Worm (Caenorhabditis elegans) whole organism, L4 larva: ENCODE data around the gene B0393.9.
A peak's percentile ranks its signal among the peaks of the same experiment; 100 is the strongest.

ENCODE experiments used
- F37D6.2 ChIP-seq: sonication (generic microtip); optimal IDR thresholded peaks from 2 replicates; lab custom pipeline; 2016; ENCODE audit warnings: mild to moderate bottlenecking, missing genetic modification characterization, missing compliant biosample characterization
- T20F7.1 ChIP-seq: fragments of 200-800 bp; sonication (Bioruptor generic); optimal IDR thresholded peaks from 2 replicates; lab custom pipeline; 2018; ENCODE audit warnings: mild to moderate bottlenecking, missing genetic modification characterization, missing compliant biosample characterization
- T26A8.4 ChIP-seq: fragments of 200-800 bp; sonication (Bioruptor generic); IDR thresholded peaks from 2 replicates; pipeline ENCODE4 v1.3.6; 2022; ENCODE audit warnings: missing genetic modification characterization, missing compliant biosample characterization
- Y48G9A.11 ChIP-seq: fragments of 200-800 bp; sonication (Bioruptor generic); IDR thresholded peaks from 2 replicates; pipeline ENCODE4 v1.3.6; 2022; ENCODE audit warnings: missing genetic modification reagents, missing genetic modification characterization, missing compliant biosample characterization
- ZK546.5 ChIP-seq, 2 experiments: sonication (generic microtip); optimal IDR thresholded peaks; 2 replicates each; lab custom pipeline; 2017; ENCODE audit warnings: missing biosample characterization in 2 of 2, missing genetic modification characterization in 2 of 2
- ama-1 ChIP-seq: fragments of 150-350 bp; optimal IDR thresholded peaks from 2 replicates; lab custom pipeline; 2014; ENCODE audit warnings: inconsistent platforms, mixed read lengths
- ceh-28 ChIP-seq: fragments of 150-350 bp; optimal IDR thresholded peaks from 2 replicates; lab custom pipeline; 2014; ENCODE audit warnings: missing biosample characterization, missing genetic modification reagents, missing genetic modification characterization
- ceh-82 ChIP-seq: sonication (generic microtip); optimal IDR thresholded peaks from 2 replicates; lab custom pipeline; 2017; ENCODE audit warnings: missing biosample characterization, missing genetic modification characterization
- daf-16 ChIP-seq, 3 experiments: sonication (generic microtip); optimal IDR thresholded peaks; 2 replicates each; lab custom pipeline; 2016 to 2017; ENCODE audit warnings: missing genetic modification characterization in 3 of 3, missing genetic modification reagents in 3 of 3, mild to moderate bottlenecking in 2 of 3, missing compliant biosample characterization in 2 of 3, missing biosample characterization in 1 of 3, moderate library complexity in 1 of 3
- dmd-8 ChIP-seq: fragments of 200-800 bp; sonication (Bioruptor generic); IDR thresholded peaks from 2 replicates; pipeline ENCODE4 v1.3.6; 2022; ENCODE audit warnings: missing genetic modification characterization, missing compliant biosample characterization
- dmd-9 ChIP-seq: fragments of 200-800 bp; sonication (Bioruptor generic); IDR thresholded peaks from 2 replicates; pipeline ENCODE4 v1.3.6; 2022; ENCODE audit warnings: missing genetic modification reagents, missing genetic modification characterization, missing compliant biosample characterization
- dpl-1 ChIP-seq: fragments of 150-350 bp; optimal IDR thresholded peaks from 2 replicates; lab custom pipeline; 2014; ENCODE audit warnings: missing biosample characterization, missing genetic modification reagents, missing genetic modification characterization
- duxl-1 ChIP-seq: sonication (generic microtip); optimal IDR thresholded peaks from 2 replicates; lab custom pipeline; 2016; ENCODE audit warnings: mild to moderate bottlenecking, missing genetic modification characterization, moderate library complexity, missing compliant biosample characterization; ENCODE audit not compliant: poor library complexity
- egl-27 ChIP-seq: sonication (generic microtip); optimal IDR thresholded peaks from 3 replicates; lab custom pipeline; 2017; ENCODE audit warnings: missing biosample characterization, missing genetic modification reagents, missing genetic modification characterization
- hlh-11 ChIP-seq: fragments of 200-800 bp; sonication (Bioruptor generic); optimal IDR thresholded peaks from 2 replicates; lab custom pipeline; 2018; ENCODE audit warnings: mild to moderate bottlenecking, missing genetic modification characterization, missing compliant biosample characterization
- hmg-1.1 ChIP-seq: fragments of 200-800 bp; sonication (Bioruptor generic); IDR thresholded peaks from 2 replicates; pipeline ENCODE4 v1.3.6; 2022; ENCODE audit warnings: missing genetic modification reagents, missing genetic modification characterization, missing compliant biosample characterization
- lin-15B ChIP-seq: fragments of 150-350 bp; sonication (generic microtip); optimal IDR thresholded peaks from 3 replicates; lab custom pipeline; 2014; ENCODE audit warnings: missing biosample characterization, missing genetic modification characterization
- lir-3 ChIP-seq: sonication (generic microtip); optimal IDR thresholded peaks from 2 replicates; lab custom pipeline; 2016; ENCODE audit warnings: mild to moderate bottlenecking, missing genetic modification characterization, missing compliant biosample characterization
- lsy-2 ChIP-seq, 2 experiments: fragments of 150-350 bp in 1 of 2; sonication (generic microtip) in 1 of 2; optimal IDR thresholded peaks; 2 replicates each; lab custom pipeline; 2014 to 2017; ENCODE audit warnings: missing biosample characterization in 2 of 2, missing genetic modification characterization in 2 of 2
- madf-5 ChIP-seq, 2 experiments: fragments of 200-800 bp; sonication (Bioruptor generic); IDR thresholded peaks; 2 replicates each; pipeline ENCODE4 v1.3.6; 2022; ENCODE audit warnings: missing compliant biosample characterization in 2 of 2, missing genetic modification characterization in 2 of 2
- mdl-1 ChIP-seq, 2 experiments: fragments of 150-350 bp in 1 of 2; sonication (generic microtip) in 1 of 2; optimal IDR thresholded peaks; 2 replicates each; lab custom pipeline; 2014 to 2017; ENCODE audit warnings: missing biosample characterization in 2 of 2, missing genetic modification characterization in 2 of 2
- nhr-11 ChIP-seq: fragments of 150-350 bp; optimal IDR thresholded peaks from 2 replicates; lab custom pipeline; 2014; ENCODE audit warnings: missing biosample characterization, missing genetic modification characterization
- nhr-41 ChIP-seq: fragments of 200-800 bp; sonication (Bioruptor generic); IDR thresholded peaks from 2 replicates; pipeline ENCODE4 v1.3.6; 2022; ENCODE audit warnings: missing genetic modification reagents, missing genetic modification characterization, missing compliant biosample characterization
- nhr-6 ChIP-seq: fragments of 150-350 bp; optimal IDR thresholded peaks from 2 replicates; lab custom pipeline; 2014; ENCODE audit warnings: missing biosample characterization, missing genetic modification characterization
- snpc-1.2 ChIP-seq: fragments of 200-800 bp; sonication (Bioruptor generic); IDR thresholded peaks from 2 replicates; pipeline ENCODE4 v1.3.6; 2022; ENCODE audit warnings: missing genetic modification reagents, missing genetic modification characterization, missing compliant biosample characterization
- tag-97 ChIP-seq: fragments of 200-800 bp; sonication (Bioruptor generic); IDR thresholded peaks from 2 replicates; pipeline ENCODE4 v1.3.6; 2022; ENCODE audit warnings: missing genetic modification characterization, missing compliant biosample characterization
- tra-1 ChIP-seq: fragments of 200-800 bp; sonication (Bioruptor generic); IDR thresholded peaks from 2 replicates; pipeline ENCODE4 v1.3.6; 2022; ENCODE audit warnings: missing genetic modification reagents, missing genetic modification characterization, missing compliant biosample characterization
- unc-130 ChIP-seq: sonication (generic microtip); optimal IDR thresholded peaks from 2 replicates; lab custom pipeline; 2016; ENCODE audit warnings: missing genetic modification reagents, missing genetic modification characterization, missing compliant biosample characterization
- unc-62 ChIP-seq, 3 experiments: fragments of 150-350 bp in 1 of 3; sonication (generic microtip); optimal IDR thresholded peaks in 2 of 3; peaks in 1 of 3; 1 replicate in 1 of 3; 2 replicates in 2 of 3; lab custom pipeline; 2014 to 2017; ENCODE audit warnings: missing biosample characterization in 3 of 3, missing genetic modification characterization in 3 of 3, missing genetic modification reagents in 3 of 3, missing genotype in 1 of 3
- zfp-3 ChIP-seq: fragments of 200-800 bp; sonication (Bioruptor generic); conservative IDR thresholded peaks from 2 replicates; pipeline ENCODE4 v1.3.6; 2022; ENCODE audit warnings: missing genetic modification reagents, missing genetic modification characterization, missing compliant biosample characterization
- ztf-11 ChIP-seq: fragments of 150-350 bp; optimal IDR thresholded peaks from 2 replicates; lab custom pipeline; 2014; ENCODE audit warnings: missing biosample characterization, missing genetic modification characterization

B0393.9 gene

ce11 chrIII:4734056-4734455 is 45.9 kb downstream of the B0393.9 start, which contains the start of gene F17C8.9:
Gene F17C8.9, plus strand, starts transcription at chrIII:4734356.
- TF ChIP-seq T20F7.1 (GFP tag; lab: Kevin White, UChicago) (no peak), tag-97 (GFP tag; lab: Robert Waterston, UW) (no peak), nhr-6 (tag; lab: Kevin White, UChicago) (no peak), lir-3 (no peak), unc-62 (GFP tag; optimal IDR thresholded peaks at IDR 0.05 in 1 of 2; lab: Kevin White, UChicago) (no peak), unc-62 (tag; optimal IDR thresholded peaks at IDR 0.05; lab: Kevin White, UChicago) (no peak), zfp-3 (GFP tag; lab: Robert Waterston, UW) (no peak), F37D6.2 (tag; lab: Kevin White, UChicago) (no peak), egl-27 (tag; lab: Kevin White, UChicago) (no peak), nhr-41 (GFP tag; lab: Robert Waterston, UW) (no peak), dpl-1 (GFP tag; lab: Kevin White, UChicago) (no peak), ceh-82 (tag; lab: Kevin White, UChicago) (no peak)
- TF ChIP-seq, all 104 proteins: peak for 0

ce11 chrIII:4731295-4731988 is 48.5 kb downstream of the B0393.9 start, which contains the start of gene F17C8.3:
Gene F17C8.3, plus strand, starts transcription at chrIII:4731938.
- TF ChIP-seq ceh-28 (tag; lab: Kevin White, UChicago) (no peak), ama-1 (lab: Kevin White, UChicago) (no peak), madf-5 (GFP tag; IDR thresholded peaks at IDR 0.05; lab: Robert Waterston, UW) (no peak), snpc-1.2 (GFP tag; lab: Robert Waterston, UW) (no peak), dmd-9 (no peak), lin-15B (tag; lab: Kevin White, UChicago) (no peak), dmd-8 (GFP tag; lab: Robert Waterston, UW) (no peak), ztf-11 (tag; lab: Kevin White, UChicago) (no peak), daf-16 (GFP tag; optimal IDR thresholded peaks at IDR 0.05; lab: Kevin White, UChicago) (peak in 1 of 2 experiments; percentile 87), daf-16 (tag; optimal IDR thresholded peaks at IDR 0.05; lab: Kevin White, UChicago) (no peak), nhr-6 (tag; lab: Kevin White, UChicago) (no peak), lsy-2 (tag; optimal IDR thresholded peaks at IDR 0.05; lab: Kevin White, UChicago) (peak in 1 of 2 experiments; percentile 29), hlh-11 (tag; lab: Kevin White, UChicago) (peak; percentile 69), unc-130 (GFP tag; lab: Kevin White, UChicago) (no peak), Y48G9A.11 (GFP tag; lab: Robert Waterston, UW) (no peak), nhr-11 (tag; lab: Kevin White, UChicago) (peak; percentile 45), T26A8.4 (GFP tag; lab: Robert Waterston, UW) (no peak), ZK546.5 (tag; optimal IDR thresholded peaks at IDR 0.05; lab: Kevin White, UChicago) (no peak), hmg-1.1 (GFP tag; lab: Robert Waterston, UW) (no peak), mdl-1 (tag; optimal IDR thresholded peaks at IDR 0.05; lab: Kevin White, UChicago) (no peak), tra-1 (GFP tag; lab: Robert Waterston, UW) (0 out of 2 replicates have a peak, but pooled peaks have one; percentile 63), unc-62 (GFP tag; optimal IDR thresholded peaks at IDR 0.05 in 1 of 2; lab: Kevin White, UChicago) (peak in 1 of 2 experiments; percentile 93), unc-62 (tag; optimal IDR thresholded peaks at IDR 0.05; lab: Kevin White, UChicago) (no peak), duxl-1 (tag; lab: Kevin White, UChicago) (no peak)
